Worm (Caenorhabditis elegans): ENCODE measurements around the gene glb-1.

ce11 chrIII:8946285-8946684 is 23.2 kb upstream of the glb-1 start:
- TF ChIP-seq nhr-11 (tag; optimal IDR thresholded peaks at IDR 0.05) = no peak
- TF ChIP-seq ceh-18 (tag; optimal IDR thresholded peaks at IDR 0.05) = no peak
- no peak for TF ChIP-seq elt-2 (tag; optimal IDR thresholded peaks at IDR 0.05)
- TF ChIP-seq lim-6 (tag; optimal IDR thresholded peaks at IDR 0.05) = no peak

Measured in whole organism, late embryonic.